Worm (Caenorhabditis elegans) whole organism, L3 larva: ENCODE measurements around the gene F08G2.5.

Source experiments
- R02D3.7 ChIP-seq: fragments of 150-350 bp; optimal IDR thresholded peaks from 2 replicates; lab custom pipeline; 2014; ENCODE audit warnings: missing biosample characterization, missing genetic modification characterization
- ZK546.5 ChIP-seq: sonication (generic microtip); optimal IDR thresholded peaks from 2 replicates; lab custom pipeline; 2017; ENCODE audit warnings: missing biosample characterization, missing genetic modification characterization
- aly-2 ChIP-seq: fragments of 150-350 bp; optimal IDR thresholded peaks from 2 replicates; lab custom pipeline; 2014; ENCODE audit warnings: missing biosample characterization, missing genetic modification characterization
- ama-1 ChIP-seq: fragments of 150-350 bp; optimal IDR thresholded peaks from 2 replicates; lab custom pipeline; 2018
- ceh-16 ChIP-seq: sonication (generic microtip); optimal IDR thresholded peaks from 2 replicates; lab custom pipeline; 2017; ENCODE audit warnings: missing biosample characterization, missing genetic modification characterization
- ceh-28 ChIP-seq: fragments of 150-350 bp; optimal IDR thresholded peaks from 2 replicates; lab custom pipeline; 2014; ENCODE audit warnings: missing biosample characterization, missing genetic modification reagents, missing genetic modification characterization
- ceh-82 ChIP-seq: fragments of 150-350 bp; optimal IDR thresholded peaks from 2 replicates; lab custom pipeline; 2014; ENCODE audit warnings: missing biosample characterization, missing genetic modification characterization
- ceh-9 ChIP-seq: sonication (generic microtip); optimal IDR thresholded peaks from 2 replicates; lab custom pipeline; 2018; ENCODE audit warnings: missing biosample characterization, missing genetic modification characterization
- daf-12 ChIP-seq: fragments of 150-350 bp; optimal IDR thresholded peaks from 2 replicates; lab custom pipeline; 2014; ENCODE audit warnings: missing biosample characterization, missing genetic modification reagents, missing genetic modification characterization
- egl-27 ChIP-seq: sonication (generic microtip); optimal IDR thresholded peaks from 4 replicates; lab custom pipeline; 2017; ENCODE audit warnings: missing biosample characterization, missing genetic modification reagents, missing genetic modification characterization
- egl-5 ChIP-seq: fragments of 150-350 bp; optimal IDR thresholded peaks from 2 replicates; lab custom pipeline; 2017; ENCODE audit warnings: missing biosample characterization, missing genetic modification reagents, missing genetic modification characterization, inconsistent platforms
- elt-1 ChIP-seq: fragments of 150-350 bp; optimal IDR thresholded peaks from 2 replicates; lab custom pipeline; 2014; ENCODE audit warnings: missing biosample characterization, missing genetic modification characterization
- elt-2 ChIP-seq: sonication (generic microtip); optimal IDR thresholded peaks from 2 replicates; lab custom pipeline; 2016; ENCODE audit warnings: missing genetic modification reagents, mild to moderate bottlenecking, missing genetic modification characterization, missing compliant biosample characterization
- elt-3 ChIP-seq, 3 experiments: fragments of 150-350 bp in 1 of 3; sonication (generic microtip) in 2 of 3; optimal IDR thresholded peaks; 2 replicates in 2 of 3; 4 replicates in 1 of 3; lab custom pipeline; 2014 to 2017; ENCODE audit warnings: missing biosample characterization in 3 of 3, missing genetic modification characterization in 3 of 3
- eor-1 ChIP-seq, 2 experiments: fragments of 150-350 bp; optimal IDR thresholded peaks; 2 replicates each; lab custom pipeline; 2014 to 2018; ENCODE audit warnings: missing biosample characterization in 2 of 2, missing genetic modification characterization in 2 of 2
- fkh-10 ChIP-seq: sonication (generic microtip); optimal IDR thresholded peaks from 2 replicates; lab custom pipeline; 2017; ENCODE audit warnings: missing biosample characterization, missing genetic modification reagents, missing genetic modification characterization
- fkh-2 ChIP-seq: fragments of 150-350 bp; optimal IDR thresholded peaks from 2 replicates; lab custom pipeline; 2014; ENCODE audit warnings: missing biosample characterization, missing genetic modification reagents, missing genetic modification characterization
- fos-1 ChIP-seq: fragments of 150-350 bp; optimal IDR thresholded peaks from 2 replicates; lab custom pipeline; 2014; ENCODE audit warnings: missing biosample characterization, missing genetic modification characterization
- hmg-11 ChIP-seq: sonication (generic microtip); optimal IDR thresholded peaks from 2 replicates; lab custom pipeline; 2016; ENCODE audit warnings: missing genetic modification characterization, missing compliant biosample characterization
- jun-1 ChIP-seq: fragments of 150-350 bp; optimal IDR thresholded peaks from 2 replicates; lab custom pipeline; 2014; ENCODE audit warnings: missing biosample characterization, missing genetic modification reagents, missing genetic modification characterization
- lin-15B ChIP-seq: fragments of 150-350 bp; optimal IDR thresholded peaks from 2 replicates; lab custom pipeline; 2014; ENCODE audit warnings: missing biosample characterization, missing genetic modification characterization
- lin-39 ChIP-seq: fragments of 150-350 bp; optimal IDR thresholded peaks from 2 replicates; lab custom pipeline; 2018; ENCODE audit warnings: missing biosample characterization, missing genetic modification reagents, missing genetic modification characterization
- lsy-12 ChIP-seq: sonication (generic microtip); optimal IDR thresholded peaks from 2 replicates; lab custom pipeline; 2016; ENCODE audit warnings: mild to moderate bottlenecking, missing genetic modification characterization, missing compliant biosample characterization
- mdl-1 ChIP-seq: fragments of 150-350 bp; optimal IDR thresholded peaks from 2 replicates; lab custom pipeline; 2014; ENCODE audit warnings: missing biosample characterization, missing genetic modification characterization
- mml-1 ChIP-seq: fragments of 150-350 bp; sonication (generic microtip); optimal IDR thresholded peaks from 3 replicates; lab custom pipeline; 2014; ENCODE audit warnings: missing biosample characterization, missing genetic modification characterization
- nfya-1 ChIP-seq: sonication (generic microtip); optimal IDR thresholded peaks from 2 replicates; lab custom pipeline; 2017; ENCODE audit warnings: missing genetic modification characterization, mild to moderate bottlenecking, missing compliant biosample characterization, antibody characterized with exemption, moderate library complexity; ENCODE audit not compliant: insufficient read depth
- nhr-11 ChIP-seq: fragments of 150-350 bp; optimal IDR thresholded peaks from 2 replicates; lab custom pipeline; 2014; ENCODE audit warnings: missing biosample characterization, missing genetic modification characterization
- nhr-12 ChIP-seq: fragments of 150-350 bp; optimal IDR thresholded peaks from 2 replicates; lab custom pipeline; 2014; ENCODE audit warnings: missing biosample characterization, missing genetic modification characterization
- nhr-23 ChIP-seq: fragments of 150-350 bp; optimal IDR thresholded peaks from 2 replicates; lab custom pipeline; 2014; ENCODE audit warnings: missing biosample characterization, missing genetic modification reagents, missing genetic modification characterization
- nhr-237 ChIP-seq: fragments of 150-350 bp; optimal IDR thresholded peaks from 2 replicates; lab custom pipeline; 2014; ENCODE audit warnings: missing biosample characterization, missing genetic modification characterization
- nhr-25 ChIP-seq: sonication (generic microtip); optimal IDR thresholded peaks from 2 replicates; lab custom pipeline; 2017; ENCODE audit warnings: missing biosample characterization, missing genetic modification characterization
- nhr-28 ChIP-seq: fragments of 150-350 bp; optimal IDR thresholded peaks from 2 replicates; lab custom pipeline; 2014; ENCODE audit warnings: missing biosample characterization, missing genetic modification characterization
- nhr-43 ChIP-seq: sonication (generic microtip); optimal IDR thresholded peaks from 2 replicates; lab custom pipeline; 2016; ENCODE audit warnings: mild to moderate bottlenecking, missing genetic modification characterization, missing compliant biosample characterization; ENCODE audit not compliant: poor library complexity, severe bottlenecking
- nhr-67 ChIP-seq: fragments of 150-350 bp; optimal IDR thresholded peaks from 2 replicates; lab custom pipeline; 2014; ENCODE audit warnings: missing biosample characterization, missing genetic modification characterization
- nhr-76 ChIP-seq: fragments of 150-350 bp; sonication (generic microtip); optimal IDR thresholded peaks from 5 replicates; lab custom pipeline; 2014; ENCODE audit warnings: missing biosample characterization, missing genetic modification characterization
- nhr-77 ChIP-seq: fragments of 150-350 bp; optimal IDR thresholded peaks from 2 replicates; lab custom pipeline; 2014; ENCODE audit warnings: missing biosample characterization, missing genetic modification characterization
- pha-4 ChIP-seq: fragments of 150-350 bp; optimal IDR thresholded peaks from 2 replicates; lab custom pipeline; 2014; ENCODE audit warnings: missing biosample characterization, missing genetic modification reagents, missing genetic modification characterization
- pqm-1 ChIP-seq: fragments of 150-350 bp; optimal IDR thresholded peaks from 2 replicates; lab custom pipeline; 2017; ENCODE audit warnings: missing biosample characterization, missing genetic modification characterization, inconsistent platforms
- sea-2 ChIP-seq: fragments of 150-350 bp; sonication (generic microtip); optimal IDR thresholded peaks from 4 replicates; lab custom pipeline; 2014; ENCODE audit warnings: missing biosample characterization, missing genetic modification reagents, missing genetic modification characterization
- skn-1 ChIP-seq: fragments of 150-350 bp; optimal IDR thresholded peaks from 2 replicates; lab custom pipeline; 2014; ENCODE audit warnings: missing biosample characterization, missing genetic modification characterization
- snpc-4 ChIP-seq: fragments of 150-350 bp; optimal IDR thresholded peaks from 2 replicates; lab custom pipeline; 2014; ENCODE audit warnings: missing biosample characterization, missing genetic modification characterization
- tbx-2 ChIP-seq: sonication (generic microtip); optimal IDR thresholded peaks from 2 replicates; lab custom pipeline; 2016; ENCODE audit warnings: mild to moderate bottlenecking, missing genetic modification characterization, missing compliant biosample characterization
- unc-39 ChIP-seq: sonication (generic microtip); optimal IDR thresholded peaks from 4 replicates; lab custom pipeline; 2017; ENCODE audit warnings: missing biosample characterization, missing genetic modification characterization
- unc-62 ChIP-seq: fragments of 150-350 bp; sonication (generic microtip); optimal IDR thresholded peaks from 4 replicates; lab custom pipeline; 2014; ENCODE audit warnings: missing biosample characterization, missing genetic modification reagents, missing genetic modification characterization
- zag-1 ChIP-seq: fragments of 150-350 bp; optimal IDR thresholded peaks from 2 replicates; lab custom pipeline; 2014; ENCODE audit warnings: missing biosample characterization, missing genetic modification characterization
- ztf-11 ChIP-seq: fragments of 150-350 bp; optimal IDR thresholded peaks from 2 replicates; lab custom pipeline; 2014; ENCODE audit warnings: missing biosample characterization, missing genetic modification characterization
- ztf-4 ChIP-seq: fragments of 150-350 bp; optimal IDR thresholded peaks from 2 replicates; lab custom pipeline; 2014; ENCODE audit warnings: missing biosample characterization, missing genetic modification characterization

Gene F08G2.5

DNA sequence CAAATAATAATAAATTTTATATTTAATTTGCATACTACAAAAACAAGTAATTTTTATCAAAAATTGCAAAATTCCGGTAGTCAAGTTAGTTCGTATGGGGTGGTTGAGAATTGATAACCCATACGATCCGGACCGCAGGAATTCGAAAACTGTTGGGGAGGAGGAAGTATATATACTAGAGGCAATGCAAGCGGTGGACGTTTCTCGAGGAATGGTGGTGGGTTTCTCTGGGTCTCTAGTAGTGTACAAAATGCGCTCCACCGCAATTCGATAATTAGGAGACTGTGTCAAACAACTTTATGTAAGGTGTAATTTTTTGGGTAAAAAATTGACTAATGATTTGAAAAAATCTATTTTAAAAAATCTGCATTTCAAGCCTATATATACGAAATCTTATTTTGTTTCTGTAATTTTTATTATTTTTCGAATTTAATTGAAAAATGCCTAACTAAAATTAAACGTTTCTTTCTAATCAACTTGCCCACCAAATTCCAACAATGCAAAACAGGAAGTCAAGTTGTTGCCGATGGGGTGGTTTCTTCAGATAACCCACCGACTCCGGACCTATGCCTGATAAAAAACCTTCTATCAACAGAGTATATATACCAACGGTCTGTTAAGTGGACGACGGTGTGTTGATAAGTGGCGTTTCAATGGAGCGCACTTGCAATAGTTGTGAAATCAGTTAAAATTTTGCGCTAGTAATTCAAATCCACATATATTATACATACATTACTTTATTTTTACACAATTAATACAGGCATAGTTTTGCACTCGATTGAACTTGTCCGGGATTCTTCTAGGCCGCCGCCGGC lies 1.2 kb upstream of the F08G2.5 start:
- TF ChIP-seq hmg-11 (tag; lab: Kevin White, UChicago) (peak; percentile 96), pqm-1 (tag; lab: Kevin White, UChicago) (peak; percentile 46), nhr-23 (peak; percentile 96), nhr-76 (tag; lab: Kevin White, UChicago) (no peak), nhr-12 (tag; lab: Kevin White, UChicago) (no peak), R02D3.7 (tag; lab: Kevin White, UChicago) (peak; percentile 74), egl-27 (tag; lab: Kevin White, UChicago) (peak; percentile 65), aly-2 (no peak), mml-1 (tag; lab: Kevin White, UChicago) (peak; percentile 41), lsy-12 (tag; lab: Kevin White, UChicago) (peak; percentile 73), skn-1 (tag; lab: Kevin White, UChicago) (peak; percentile 90), pha-4 (peak; percentile 96), elt-2 (peak; percentile 60), nhr-25 (peak; percentile 93), elt-1 (peak; percentile 53), ceh-82 (tag; lab: Kevin White, UChicago) (peak; percentile 86), ZK546.5 (no peak), ztf-4 (peak; percentile 27), fkh-2 (tag; lab: Kevin White, UChicago) (no peak), nhr-28 (tag; lab: Kevin White, UChicago) (no peak), nfya-1 (tag; lab: Kevin White, UChicago) (peak; percentile 93), ama-1 (lab: Kevin White, UChicago) (peak; percentile 32), nhr-67 (tag; lab: Kevin White, UChicago) (no peak), snpc-4 (tag; lab: Kevin White, UChicago) (peak; percentile 100), ztf-11 (tag; lab: Kevin White, UChicago) (no peak), jun-1 (tag; lab: Kevin White, UChicago) (peak; percentile 81), lin-15B (tag; lab: Kevin White, UChicago) (peak; percentile 88), tbx-2 (tag; lab: Kevin White, UChicago) (peak; percentile 92), nhr-237 (peak; percentile 24), unc-62 (GFP tag; lab: Kevin White, UChicago) (no peak), daf-12 (tag; lab: Kevin White, UChicago) (peak; percentile 34), unc-39 (tag; lab: Kevin White, UChicago) (no peak), elt-3 (tag; optimal IDR thresholded peaks at IDR 0.05; lab: Kevin White, UChicago) (peak in 1 of 3 experiments; percentile 25), sea-2 (GFP tag; lab: Kevin White, UChicago) (peak; percentile 78), lin-39 (peak; percentile 98), zag-1 (tag; lab: Kevin White, UChicago) (no peak), ceh-28 (tag; lab: Kevin White, UChicago) (peak; percentile 74), ceh-9 (tag; lab: Kevin White, UChicago) (no peak), fkh-10 (GFP tag; lab: Kevin White, UChicago) (peak; percentile 58), egl-5 (tag; lab: Kevin White, UChicago) (peak; percentile 89), nhr-77 (peak; percentile 90), fos-1 (tag; lab: Kevin White, UChicago) (peak; percentile 57), eor-1 (tag; optimal IDR thresholded peaks at IDR 0.05; lab: Kevin White, UChicago) (peak in 1 of 2 experiments; percentile 68), ceh-16 (no peak), mdl-1 (tag; lab: Kevin White, UChicago) (no peak), nhr-11 (tag; lab: Kevin White, UChicago) (no peak), nhr-43 (tag; lab: Kevin White, UChicago) (peak; percentile 93)
- TF ChIP-seq, all 47 proteins: peak for 32
